Fruit fly (Drosophila melanogaster): ENCODE data around the gene CG31496.

dm6 chr3R:7330695-7331094 lies 14.2 kb upstream of the CG31496 start:
- TF ChIP-seq ttk (optimal IDR thresholded peaks at IDR 0.05) (no peak), psq (optimal IDR thresholded peaks at IDR 0.05) (no peak)
